Fruit fly (Drosophila melanogaster): ENCODE data around the gene RhoGAPp190.
A peak's percentile ranks its signal among the peaks of the same experiment; 100 is the strongest.

dm6 chrX:17686179-17686578 is 33.8 kb upstream of the RhoGAPp190 start:
- TF ChIP-seq EcR (GFP tag; optimal IDR thresholded peaks at IDR 0.05), result no peak
- TF ChIP-seq rn (GFP tag; IDR thresholded peaks at IDR 0.05), result no peak
- TF ChIP-seq CG17806 (tag; optimal IDR thresholded peaks at IDR 0.05), result peak; percentile 0
- TF ChIP-seq CG34367 (tag; optimal IDR thresholded peaks at IDR 0.05), result no peak
- TF ChIP-seq Ets98B (GFP tag; IDR thresholded peaks at IDR 0.05), result no peak
- TF ChIP-seq CG4496 (GFP tag; IDR thresholded peaks at IDR 0.05), result no peak
- no peak for TF ChIP-seq Pif1A (GFP tag; optimal IDR thresholded peaks at IDR 0.05)
- TF ChIP-seq CG14655 (GFP tag; optimal IDR thresholded peaks at IDR 0.05), result peak; percentile 74
- TF ChIP-seq CG13204 (GFP tag; optimal IDR thresholded peaks at IDR 0.05), result no peak
